Worm (Caenorhabditis elegans) whole organism, L1 larva: ENCODE measurements around the gene F36H5.13.

Experiments
- alr-1 ChIP-seq: fragments of 200-800 bp; sonication (Bioruptor generic); optimal IDR thresholded peaks from 2 replicates; lab custom pipeline; 2018; ENCODE audit warnings: borderline replicate concordance, mild to moderate bottlenecking, missing genetic modification characterization, missing compliant biosample characterization
- aly-2 ChIP-seq: fragments of 150-350 bp; optimal IDR thresholded peaks from 2 replicates; lab custom pipeline; 2014; ENCODE audit warnings: missing biosample characterization, missing genetic modification characterization
- ama-1 ChIP-seq: fragments of 150-350 bp; optimal IDR thresholded peaks from 2 replicates; lab custom pipeline; 2014
- ceh-8 ChIP-seq: fragments of 200-800 bp; sonication (Bioruptor generic); optimal IDR thresholded peaks from 2 replicates; lab custom pipeline; 2018; ENCODE audit warnings: mild to moderate bottlenecking, missing genetic modification characterization, moderate library complexity, missing compliant biosample characterization
- ceh-82 ChIP-seq, 3 experiments: fragments of 150-350 bp in 1 of 3; sonication (generic microtip) in 2 of 3; optimal IDR thresholded peaks; 2 replicates each; lab custom pipeline; 2014 to 2017; ENCODE audit warnings: missing biosample characterization in 3 of 3, missing genetic modification characterization in 3 of 3
- ceh-88 ChIP-seq: fragments of 200-800 bp; sonication (Bioruptor generic); IDR thresholded peaks from 2 replicates; pipeline ENCODE4 v1.3.6; 2022; ENCODE audit warnings: missing genetic modification characterization, missing compliant biosample characterization
- ceh-90 ChIP-seq: sonication (generic microtip); optimal IDR thresholded peaks from 2 replicates; lab custom pipeline; 2016; ENCODE audit warnings: missing genetic modification characterization, missing compliant biosample characterization
- ces-1 ChIP-seq: fragments of 150-350 bp; optimal IDR thresholded peaks from 2 replicates; lab custom pipeline; 2014; ENCODE audit warnings: missing biosample characterization, missing genetic modification reagents, missing genetic modification characterization
- efl-1 ChIP-seq, 4 experiments: fragments of 150-350 bp; optimal IDR thresholded peaks in 3 of 4; peaks in 1 of 4; 1 replicate in 1 of 4; 2 replicates in 3 of 4; lab custom pipeline; 2014; ENCODE audit warnings: missing biosample characterization in 2 of 4, missing genetic modification characterization in 2 of 4, missing genetic modification reagents in 2 of 4
- efl-3 ChIP-seq: fragments of 200-800 bp; sonication (Bioruptor generic); optimal IDR thresholded peaks from 2 replicates; lab custom pipeline; 2018; ENCODE audit warnings: mild to moderate bottlenecking, missing genetic modification characterization, missing compliant biosample characterization
- egl-13 ChIP-seq: sonication (generic microtip); optimal IDR thresholded peaks from 2 replicates; lab custom pipeline; 2016; ENCODE audit warnings: missing genotype, missing genetic modification reagents, missing genetic modification characterization, missing compliant biosample characterization
- egl-27 ChIP-seq, 2 experiments: fragments of 150-350 bp in 1 of 2; sonication (generic microtip); optimal IDR thresholded peaks; 3 replicates each; lab custom pipeline; 2017 to 2018; ENCODE audit warnings: missing biosample characterization in 2 of 2, missing genetic modification characterization in 2 of 2, missing genetic modification reagents in 2 of 2
- hlh-17 ChIP-seq: fragments of 200-800 bp; sonication (Bioruptor generic); optimal IDR thresholded peaks from 2 replicates; lab custom pipeline; 2018; ENCODE audit warnings: missing genetic modification characterization, mild to moderate bottlenecking, missing compliant biosample characterization, moderate library complexity, borderline replicate concordance
- hpl-2 ChIP-seq: fragments of 150-350 bp; optimal IDR thresholded peaks from 2 replicates; lab custom pipeline; 2014; ENCODE audit warnings: missing biosample characterization, missing genetic modification reagents, missing genetic modification characterization
- isw-1 ChIP-seq: fragments of 200-800 bp; sonication (Bioruptor generic); IDR thresholded peaks from 2 replicates; pipeline ENCODE4 v1.3.6; 2022; ENCODE audit warnings: missing genetic modification characterization, missing compliant biosample characterization
- lin-13 ChIP-seq: fragments of 150-350 bp; optimal IDR thresholded peaks from 2 replicates; lab custom pipeline; 2014; ENCODE audit warnings: missing biosample characterization, missing genetic modification reagents, missing genetic modification characterization
- lin-35 ChIP-seq, 2 experiments: fragments of 150-350 bp; optimal IDR thresholded peaks; 2 replicates each; lab custom pipeline; 2014; ENCODE audit warnings: missing biosample characterization in 2 of 2, missing genetic modification characterization in 2 of 2, missing genetic modification reagents in 2 of 2
- lir-3 ChIP-seq: sonication (generic microtip); optimal IDR thresholded peaks from 2 replicates; lab custom pipeline; 2016; ENCODE audit warnings: mild to moderate bottlenecking, missing genetic modification characterization, moderate library complexity, missing compliant biosample characterization; ENCODE audit not compliant: poor library complexity
- lsy-2 ChIP-seq, 2 experiments: fragments of 150-350 bp; optimal IDR thresholded peaks; 2 replicates each; lab custom pipeline; 2014; ENCODE audit warnings: missing biosample characterization in 2 of 2, missing genetic modification characterization in 2 of 2
- mab-9 ChIP-seq: fragments of 200-800 bp; sonication (Bioruptor generic); IDR thresholded peaks from 2 replicates; pipeline ENCODE4 v1.3.6; 2022; ENCODE audit warnings: missing genetic modification reagents, missing genetic modification characterization, missing compliant biosample characterization
- nhr-11 ChIP-seq: fragments of 150-350 bp; optimal IDR thresholded peaks from 2 replicates; lab custom pipeline; 2014; ENCODE audit warnings: missing biosample characterization, missing genetic modification characterization
- nhr-12 ChIP-seq: sonication (generic microtip); optimal IDR thresholded peaks from 2 replicates; lab custom pipeline; 2017; ENCODE audit warnings: missing biosample characterization, missing genetic modification characterization
- nhr-237 ChIP-seq: fragments of 150-350 bp; optimal IDR thresholded peaks from 2 replicates; lab custom pipeline; 2014; ENCODE audit warnings: missing biosample characterization, missing genetic modification characterization
- nhr-28 ChIP-seq: fragments of 150-350 bp; optimal IDR thresholded peaks from 2 replicates; lab custom pipeline; 2014; ENCODE audit warnings: missing biosample characterization, missing genetic modification characterization
- nhr-84 ChIP-seq: sonication (generic microtip); optimal IDR thresholded peaks from 2 replicates; lab custom pipeline; 2017; ENCODE audit warnings: missing biosample characterization, missing genetic modification characterization
- pax-3 ChIP-seq: fragments of 200-800 bp; sonication (Bioruptor generic); optimal IDR thresholded peaks from 2 replicates; lab custom pipeline; 2018; ENCODE audit warnings: mild to moderate bottlenecking, missing genetic modification characterization, moderate library complexity, missing compliant biosample characterization
- pqm-1 ChIP-seq: sonication (generic microtip); optimal IDR thresholded peaks from 3 replicates; lab custom pipeline; 2017; ENCODE audit warnings: missing biosample characterization, missing genetic modification characterization
- snu-23 ChIP-seq: sonication (generic microtip); optimal IDR thresholded peaks from 2 replicates; lab custom pipeline; 2016; ENCODE audit warnings: missing genetic modification characterization, missing compliant biosample characterization
- sptf-1 ChIP-seq: fragments of 150-350 bp; optimal IDR thresholded peaks from 2 replicates; lab custom pipeline; 2014; ENCODE audit warnings: missing biosample characterization, missing genetic modification characterization
- sup-37 ChIP-seq: fragments of 200-800 bp; sonication (Bioruptor generic); optimal IDR thresholded peaks from 2 replicates; lab custom pipeline; 2018; ENCODE audit warnings: mild to moderate bottlenecking, missing genetic modification characterization, missing compliant biosample characterization
- tlp-1 ChIP-seq: fragments of 150-350 bp; optimal IDR thresholded peaks from 2 replicates; lab custom pipeline; 2014; ENCODE audit warnings: missing biosample characterization, missing genetic modification characterization
- zag-1 ChIP-seq: fragments of 150-350 bp; optimal IDR thresholded peaks from 2 replicates; lab custom pipeline; 2014; ENCODE audit warnings: missing biosample characterization, missing genetic modification characterization
- ztf-11 ChIP-seq, 2 experiments: sonication (generic microtip); optimal IDR thresholded peaks; 2 replicates each; lab custom pipeline; 2016 to 2017; ENCODE audit warnings: missing genetic modification characterization in 2 of 2, missing biosample characterization in 1 of 2, missing compliant biosample characterization in 1 of 2

Gene F36H5.13

ce11 chrII:1709959-1710358, 40.4 kb downstream of the F36H5.13 start, which contains the start of gene fbxa-184:
TSS of gene fbxa-184 (plus strand) at chrII:1710259.
- TF ChIP-seq lin-13 (GFP tag; lab: Kevin White, UChicago), result no peak
- no peak for TF ChIP-seq nhr-28 (tag; lab: Kevin White, UChicago)
- no peak for TF ChIP-seq ceh-82 (tag; optimal IDR thresholded peaks at IDR 0.05; lab: Kevin White, UChicago)
- TF ChIP-seq hpl-2, result no peak
- TF ChIP-seq pax-3 (tag; lab: Kevin White, UChicago), result no peak
- no peak for TF ChIP-seq ces-1 (GFP tag; lab: Kevin White, UChicago)
- no peak for TF ChIP-seq sup-37 (GFP tag; lab: Kevin White, UChicago)
- TF ChIP-seq nhr-84 (tag; lab: Kevin White, UChicago), result no peak
- TF ChIP-seq sptf-1 (tag; lab: Kevin White, UChicago), result no peak
- TF ChIP-seq efl-3 (GFP tag; lab: Kevin White, UChicago), result no peak
- no peak for TF ChIP-seq ama-1 (lab: Kevin White, UChicago)
- TF ChIP-seq pqm-1 (tag; lab: Kevin White, UChicago), result no peak
- TF ChIP-seq alr-1 (tag; lab: Kevin White, UChicago), result no peak
- no peak for TF ChIP-seq mab-9 (GFP tag; lab: Robert Waterston, UW)
- TF ChIP-seq nhr-237, result no peak

ce11 chrII:1706385-1706784, 43.9 kb downstream of the F36H5.13 start, which contains the start of gene sdz-18:
TSS of gene sdz-18 (minus strand) at chrII:1706485.
- no peak for TF ChIP-seq pqm-1 (tag; lab: Kevin White, UChicago)
- TF ChIP-seq ceh-90 (tag; lab: Kevin White, UChicago), result no peak
- TF ChIP-seq mab-9 (GFP tag; lab: Robert Waterston, UW), result no peak
- TF ChIP-seq zag-1 (tag; lab: Kevin White, UChicago), result no peak
- TF ChIP-seq ceh-8 (GFP tag; lab: Kevin White, UChicago), result no peak
- TF ChIP-seq lin-13 (GFP tag; lab: Kevin White, UChicago), result no peak
- TF ChIP-seq snu-23 (GFP tag; lab: Kevin White, UChicago), result no peak
- no peak for TF ChIP-seq sup-37 (GFP tag; lab: Kevin White, UChicago)
- TF ChIP-seq isw-1 (GFP tag; lab: Robert Waterston, UW), result no peak
- TF ChIP-seq nhr-12 (tag; lab: Kevin White, UChicago), result no peak

ce11 chrII:1703363-1703762, 47.0 kb downstream of the F36H5.13 start, which contains the start of gene fbxb-47:
TSS of gene fbxb-47 (minus strand) at chrII:1703463.
- TF ChIP-seq hlh-17 (GFP tag; lab: Kevin White, UChicago) (no peak), mab-9 (GFP tag; lab: Robert Waterston, UW) (no peak), lsy-2 (tag; optimal IDR thresholded peaks at IDR 0.05; lab: Kevin White, UChicago) (no peak), snu-23 (GFP tag; lab: Kevin White, UChicago) (no peak), lir-3 (tag; lab: Kevin White, UChicago) (no peak), tlp-1 (tag; lab: Kevin White, UChicago) (no peak), nhr-11 (tag; lab: Kevin White, UChicago) (no peak), ztf-11 (tag; optimal IDR thresholded peaks at IDR 0.05; lab: Kevin White, UChicago) (no peak), efl-1 (optimal IDR thresholded peaks at IDR 0.05; lab: Kevin White, UChicago) (no peak), efl-1 (GFP tag; optimal IDR thresholded peaks at IDR 0.05 in 1 of 2; lab: Kevin White, UChicago) (no peak), ceh-88 (GFP tag; lab: Robert Waterston, UW) (no peak), alr-1 (tag; lab: Kevin White, UChicago) (no peak), egl-27 (tag; optimal IDR thresholded peaks at IDR 0.05; lab: Kevin White, UChicago) (no peak), egl-13 (tag; lab: Kevin White, UChicago) (no peak), lin-35 (GFP tag; optimal IDR thresholded peaks at IDR 0.05; lab: Kevin White, UChicago) (no peak), aly-2 (tag; lab: Kevin White, UChicago) (no peak)
